Worm (Caenorhabditis elegans): ENCODE results near the gene algn-2.

ce11 chrII:5355384-5355783 is 19.7 kb upstream of the algn-2 start, which contains the start of gene srg-69:
- TF ChIP-seq W03F9.2 (tag; optimal IDR thresholded peaks at IDR 0.05) (no peak), him-1 (tag; optimal IDR thresholded peaks at IDR 0.05) (no peak), dao-5 (tag; optimal IDR thresholded peaks at IDR 0.05) (no peak)
